Fruit fly (Drosophila melanogaster): Measurements from ENCODE around the gene UQCR-6.4L.
A peak's percentile ranks its signal among the peaks of the same experiment; 100 is the strongest.

Gene UQCR-6.4L

dm6 chr3L:16566700-16567221 lies at the start of gene UQCR-6.4L:
Gene UQCR-6.4L (plus strand): TSS chr3L:16566750.
- TF ChIP-seq Mnt (GFP tag; optimal IDR thresholded peaks at IDR 0.05), result no peak
- no peak for TF ChIP-seq CG7045 (GFP tag; optimal IDR thresholded peaks at IDR 0.05)
- no peak for TF ChIP-seq kay (GFP tag; ENCODE audit: borderline replicate concordance)
- TF ChIP-seq CG7101 (tag; optimal IDR thresholded peaks at IDR 0.05), result no peak
- no peak for TF ChIP-seq tj (GFP tag; optimal IDR thresholded peaks at IDR 0.05)
- TF ChIP-seq CG11617 (GFP tag; optimal IDR thresholded peaks at IDR 0.05), result no peak
- TF ChIP-seq cnc (optimal IDR thresholded peaks at IDR 0.05), result no peak
- TF ChIP-seq CG14711 (tag; optimal IDR thresholded peaks at IDR 0.05), result no peak
- TF ChIP-seq ovo (GFP tag; optimal IDR thresholded peaks at IDR 0.05), result no peak
- no peak for TF ChIP-seq CG12768 (GFP tag; optimal IDR thresholded peaks at IDR 0.05)
- no peak for TF ChIP-seq CG1620 (GFP tag; optimal IDR thresholded peaks at IDR 0.05)
- TF ChIP-seq CG33017 (tag; optimal IDR thresholded peaks at IDR 0.05), result no peak
- TF ChIP-seq Crg-1 (GFP tag; optimal IDR thresholded peaks at IDR 0.05), result no peak
- no peak for TF ChIP-seq bab1 (GFP tag; optimal IDR thresholded peaks at IDR 0.05)
- TF ChIP-seq Hr96 (GFP tag; optimal IDR thresholded peaks at IDR 0.05), result no peak
- TF ChIP-seq pad (GFP tag; optimal IDR thresholded peaks at IDR 0.05), result no peak
- no peak for TF ChIP-seq CG5204 (GFP tag; optimal IDR thresholded peaks at IDR 0.05)
- no peak for TF ChIP-seq Clk (GFP tag; optimal IDR thresholded peaks at IDR 0.05)
- TF ChIP-seq toe (GFP tag; optimal IDR thresholded peaks at IDR 0.05), result no peak
- no peak for TF ChIP-seq cic (GFP tag; optimal IDR thresholded peaks at IDR 0.05)

dm6 chr3L:16533932-16534331 lies 32.6 kb upstream of the UQCR-6.4L start:
- TF ChIP-seq Mnt (GFP tag; optimal IDR thresholded peaks at IDR 0.05) (no peak), pad (GFP tag; optimal IDR thresholded peaks at IDR 0.05) (no peak), kay (GFP tag; ENCODE audit: borderline replicate concordance) (no peak), CG5204 (GFP tag; optimal IDR thresholded peaks at IDR 0.05) (no peak), Crg-1 (GFP tag; optimal IDR thresholded peaks at IDR 0.05) (no peak), tj (GFP tag; optimal IDR thresholded peaks at IDR 0.05) (no peak), cnc (optimal IDR thresholded peaks at IDR 0.05) (no peak), bab1 (GFP tag; optimal IDR thresholded peaks at IDR 0.05) (peak; percentile 57), CG12768 (GFP tag; optimal IDR thresholded peaks at IDR 0.05) (no peak)

dm6 chr3L:16542998-16543624 lies 23.4 kb upstream of the UQCR-6.4L start, which contains the start of gene CG43373:
Gene CG43373 (minus strand): TSS chr3L:16543370.
- TF ChIP-seq toe (GFP tag; optimal IDR thresholded peaks at IDR 0.05) (no peak), Mnt (GFP tag; optimal IDR thresholded peaks at IDR 0.05) (no peak), Crg-1 (GFP tag; optimal IDR thresholded peaks at IDR 0.05) (no peak), ovo (GFP tag; optimal IDR thresholded peaks at IDR 0.05) (no peak), CG11617 (GFP tag; optimal IDR thresholded peaks at IDR 0.05) (no peak), pad (GFP tag; optimal IDR thresholded peaks at IDR 0.05) (no peak), CG7045 (GFP tag; optimal IDR thresholded peaks at IDR 0.05) (no peak), Clk (GFP tag; optimal IDR thresholded peaks at IDR 0.05) (no peak), kay (GFP tag; ENCODE audit: borderline replicate concordance) (no peak), CG14711 (tag; optimal IDR thresholded peaks at IDR 0.05) (no peak), Hr96 (GFP tag; optimal IDR thresholded peaks at IDR 0.05) (no peak), CG7101 (tag; optimal IDR thresholded peaks at IDR 0.05) (no peak), CG1620 (GFP tag; optimal IDR thresholded peaks at IDR 0.05) (no peak)

dm6 chr3L:16544220-16544619 lies 22.3 kb upstream of the UQCR-6.4L start:
- no peak for TF ChIP-seq ovo (GFP tag; optimal IDR thresholded peaks at IDR 0.05)
- no peak for TF ChIP-seq CG33017 (tag; optimal IDR thresholded peaks at IDR 0.05)
- no peak for TF ChIP-seq tj (GFP tag; optimal IDR thresholded peaks at IDR 0.05)
- TF ChIP-seq CG7101 (tag; optimal IDR thresholded peaks at IDR 0.05), result no peak
- no peak for TF ChIP-seq CG5204 (GFP tag; optimal IDR thresholded peaks at IDR 0.05)
- TF ChIP-seq Hr96 (GFP tag; optimal IDR thresholded peaks at IDR 0.05), result no peak
- no peak for TF ChIP-seq kay (GFP tag; ENCODE audit: borderline replicate concordance)
- no peak for TF ChIP-seq CG7045 (GFP tag; optimal IDR thresholded peaks at IDR 0.05)
- no peak for TF ChIP-seq CG12768 (GFP tag; optimal IDR thresholded peaks at IDR 0.05)
- TF ChIP-seq Clk (GFP tag; optimal IDR thresholded peaks at IDR 0.05), result no peak
- no peak for TF ChIP-seq CG11617 (GFP tag; optimal IDR thresholded peaks at IDR 0.05)
- no peak for TF ChIP-seq Crg-1 (GFP tag; optimal IDR thresholded peaks at IDR 0.05)
- no peak for TF ChIP-seq CG14711 (tag; optimal IDR thresholded peaks at IDR 0.05)
- TF ChIP-seq Mnt (GFP tag; optimal IDR thresholded peaks at IDR 0.05), result no peak
- no peak for TF ChIP-seq CG1620 (GFP tag; optimal IDR thresholded peaks at IDR 0.05)

- TF ChIP-seq pad (GFP tag; optimal IDR thresholded peaks at IDR 0.05), result no peak
- TF ChIP-seq CG12768 (GFP tag; optimal IDR thresholded peaks at IDR 0.05), result no peak
These were observed 21.0 kb upstream of the UQCR-6.4L start, which contains the start of gene CG13033 for dm6 chr3L:16545511-16545910. Gene CG13033 (minus strand): TSS chr3L:16545628.

- TF ChIP-seq cic (GFP tag; optimal IDR thresholded peaks at IDR 0.05), result no peak
These were observed 20.4 kb upstream of the UQCR-6.4L start for dm6 chr3L:16546159-16546558.

- TF ChIP-seq toe (GFP tag; optimal IDR thresholded peaks at IDR 0.05) (no peak), bab1 (GFP tag; optimal IDR thresholded peaks at IDR 0.05) (no peak), CG33017 (tag; optimal IDR thresholded peaks at IDR 0.05) (no peak), CG1620 (GFP tag; optimal IDR thresholded peaks at IDR 0.05) (no peak), cnc (optimal IDR thresholded peaks at IDR 0.05) (no peak), CG7045 (GFP tag; optimal IDR thresholded peaks at IDR 0.05) (no peak)
These were observed 10.0 kb upstream of the UQCR-6.4L start, which contains the start of gene CG4229 for dm6 chr3L:16556523-16556922. Gene CG4229 (plus strand): TSS chr3L:16556823.
